Worm (Caenorhabditis elegans) whole organism, midembryonic: ENCODE measurements around the gene fbxa-48.

Experiments used
- cog-1 ChIP-seq: sonication (generic microtip); optimal IDR thresholded peaks from 2 replicates; lab custom pipeline; 2016; ENCODE audit warnings: missing genetic modification characterization, missing compliant biosample characterization
- flt-1 ChIP-seq: fragments of 200-800 bp; sonication (Bioruptor generic); IDR thresholded peaks from 2 replicates; pipeline ENCODE4 v1.3.6; 2022; ENCODE audit warnings: missing genetic modification characterization, missing compliant biosample characterization

- no peak for TF ChIP-seq flt-1 (GFP tag; lab: Robert Waterston, UW)
- no peak for TF ChIP-seq cog-1
These were observed 28.4 kb downstream of the fbxa-48 start for ce11 chrIII:2243617-2244016.
